Worm (Caenorhabditis elegans) whole organism, L3 larva: ENCODE data around the gene T05A7.3.

Experiments used
- elt-1 ChIP-seq: fragments of 150-350 bp; optimal IDR thresholded peaks from 2 replicates; lab custom pipeline; 2014; ENCODE audit warnings: missing biosample characterization, missing genetic modification characterization
- elt-2 ChIP-seq: sonication (generic microtip); optimal IDR thresholded peaks from 2 replicates; lab custom pipeline; 2016; ENCODE audit warnings: missing genetic modification reagents, mild to moderate bottlenecking, missing genetic modification characterization, missing compliant biosample characterization
- fos-1 ChIP-seq: fragments of 150-350 bp; optimal IDR thresholded peaks from 2 replicates; lab custom pipeline; 2014; ENCODE audit warnings: missing biosample characterization, missing genetic modification characterization
- lin-39 ChIP-seq: fragments of 150-350 bp; optimal IDR thresholded peaks from 2 replicates; lab custom pipeline; 2018; ENCODE audit warnings: missing biosample characterization, missing genetic modification reagents, missing genetic modification characterization
- nhr-11 ChIP-seq: fragments of 150-350 bp; optimal IDR thresholded peaks from 2 replicates; lab custom pipeline; 2014; ENCODE audit warnings: missing biosample characterization, missing genetic modification characterization
- nhr-12 ChIP-seq: fragments of 150-350 bp; optimal IDR thresholded peaks from 2 replicates; lab custom pipeline; 2014; ENCODE audit warnings: missing biosample characterization, missing genetic modification characterization
- nhr-25 ChIP-seq: sonication (generic microtip); optimal IDR thresholded peaks from 2 replicates; lab custom pipeline; 2017; ENCODE audit warnings: missing biosample characterization, missing genetic modification characterization
- nhr-28 ChIP-seq: fragments of 150-350 bp; optimal IDR thresholded peaks from 2 replicates; lab custom pipeline; 2014; ENCODE audit warnings: missing biosample characterization, missing genetic modification characterization
- nhr-76 ChIP-seq: fragments of 150-350 bp; sonication (generic microtip); optimal IDR thresholded peaks from 5 replicates; lab custom pipeline; 2014; ENCODE audit warnings: missing biosample characterization, missing genetic modification characterization
- nhr-77 ChIP-seq: fragments of 150-350 bp; optimal IDR thresholded peaks from 2 replicates; lab custom pipeline; 2014; ENCODE audit warnings: missing biosample characterization, missing genetic modification characterization
- unc-62 ChIP-seq: fragments of 150-350 bp; sonication (generic microtip); optimal IDR thresholded peaks from 4 replicates; lab custom pipeline; 2014; ENCODE audit warnings: missing biosample characterization, missing genetic modification reagents, missing genetic modification characterization

ce11 chrII:4638241-4638640 is 37.3 kb upstream of the T05A7.3 start, which contains the start of gene che-10:
- TF ChIP-seq nhr-28 (tag; lab: Kevin White, UChicago): no peak
- no peak for TF ChIP-seq lin-39 (tag; lab: Kevin White, UChicago)
- TF ChIP-seq nhr-77 (tag; lab: Kevin White, UChicago): no peak
- no peak for TF ChIP-seq nhr-11 (tag; lab: Kevin White, UChicago)
- no peak for TF ChIP-seq elt-1 (tag; lab: Kevin White, UChicago)
- no peak for TF ChIP-seq elt-2 (tag; lab: Kevin White, UChicago)
- no peak for TF ChIP-seq fos-1 (tag; lab: Kevin White, UChicago)
- no peak for TF ChIP-seq nhr-12 (tag; lab: Kevin White, UChicago)
- TF ChIP-seq unc-62: no peak
- TF ChIP-seq nhr-25: no peak
- TF ChIP-seq nhr-76 (tag; lab: Kevin White, UChicago): no peak
